Worm (Caenorhabditis elegans) whole organism, L4 larva: Measurements from ENCODE around the gene str-73.
A peak's percentile ranks its signal among the peaks of the same experiment; 100 is the strongest.

Experiments
- F10B5.3 ChIP-seq: sonication (generic microtip); optimal IDR thresholded peaks from 2 replicates; lab custom pipeline; 2016; ENCODE audit warnings: mild to moderate bottlenecking, missing genetic modification characterization, missing compliant biosample characterization
- F26F4.8 ChIP-seq: fragments of 200-800 bp; sonication (Bioruptor generic); conservative IDR thresholded peaks from 2 replicates; pipeline ENCODE4 v1.3.6; 2022; ENCODE audit warnings: missing genetic modification characterization, missing compliant biosample characterization
- F37D6.2 ChIP-seq: sonication (generic microtip); optimal IDR thresholded peaks from 2 replicates; lab custom pipeline; 2016; ENCODE audit warnings: mild to moderate bottlenecking, missing genetic modification characterization, missing compliant biosample characterization
- F49E8.2 ChIP-seq: sonication (generic microtip); optimal IDR thresholded peaks from 2 replicates; lab custom pipeline; 2016; ENCODE audit warnings: missing compliant biosample characterization, mild to moderate bottlenecking, missing genetic modification characterization, borderline replicate concordance
- R02D3.7 ChIP-seq: fragments of 150-350 bp; sonication (generic microtip); optimal IDR thresholded peaks from 3 replicates; lab custom pipeline; 2014; ENCODE audit warnings: missing biosample characterization, missing genetic modification characterization
- T20F7.1 ChIP-seq: fragments of 200-800 bp; sonication (Bioruptor generic); optimal IDR thresholded peaks from 2 replicates; lab custom pipeline; 2018; ENCODE audit warnings: mild to moderate bottlenecking, missing genetic modification characterization, missing compliant biosample characterization
- T26A8.4 ChIP-seq: fragments of 200-800 bp; sonication (Bioruptor generic); IDR thresholded peaks from 2 replicates; pipeline ENCODE4 v1.3.6; 2022; ENCODE audit warnings: missing genetic modification characterization, missing compliant biosample characterization
- Y48G9A.11 ChIP-seq: fragments of 200-800 bp; sonication (Bioruptor generic); IDR thresholded peaks from 2 replicates; pipeline ENCODE4 v1.3.6; 2022; ENCODE audit warnings: missing genetic modification reagents, missing genetic modification characterization, missing compliant biosample characterization
- ZK337.2 ChIP-seq: fragments of 200-800 bp; sonication (Bioruptor generic); IDR thresholded peaks from 2 replicates; pipeline ENCODE4 v1.3.6; 2022; ENCODE audit warnings: missing genetic modification reagents, missing genetic modification characterization, missing compliant biosample characterization
- aha-1 ChIP-seq: fragments of 150-350 bp; peaks from one replicate; lab custom pipeline; 2014; ENCODE audit warnings: missing biosample characterization, missing genetic modification characterization
- ama-1 ChIP-seq: fragments of 150-350 bp; optimal IDR thresholded peaks from 2 replicates; lab custom pipeline; 2014; ENCODE audit warnings: inconsistent platforms, mixed read lengths
- attf-4 ChIP-seq: sonication (generic microtip); optimal IDR thresholded peaks from 3 replicates; lab custom pipeline; 2017; ENCODE audit warnings: missing biosample characterization, missing genetic modification characterization
- ceh-28 ChIP-seq: fragments of 150-350 bp; optimal IDR thresholded peaks from 2 replicates; lab custom pipeline; 2014; ENCODE audit warnings: missing biosample characterization, missing genetic modification reagents, missing genetic modification characterization
- ceh-44 ChIP-seq: fragments of 200-800 bp; sonication (Bioruptor generic); IDR thresholded peaks from 2 replicates; pipeline ENCODE4 v1.3.6; 2022; ENCODE audit warnings: missing genetic modification reagents, missing genetic modification characterization, missing compliant biosample characterization
- dmd-6 ChIP-seq: fragments of 200-800 bp; sonication (Bioruptor generic); IDR thresholded peaks from 2 replicates; pipeline ENCODE4 v1.3.6; 2022; ENCODE audit warnings: missing genetic modification reagents, missing genetic modification characterization, missing compliant biosample characterization
- dmd-9 ChIP-seq: fragments of 200-800 bp; sonication (Bioruptor generic); IDR thresholded peaks from 2 replicates; pipeline ENCODE4 v1.3.6; 2022; ENCODE audit warnings: missing genetic modification reagents, missing genetic modification characterization, missing compliant biosample characterization
- dpl-1 ChIP-seq: fragments of 150-350 bp; optimal IDR thresholded peaks from 2 replicates; lab custom pipeline; 2014; ENCODE audit warnings: missing biosample characterization, missing genetic modification reagents, missing genetic modification characterization
- duxl-1 ChIP-seq: sonication (generic microtip); optimal IDR thresholded peaks from 2 replicates; lab custom pipeline; 2016; ENCODE audit warnings: mild to moderate bottlenecking, missing genetic modification characterization, moderate library complexity, missing compliant biosample characterization; ENCODE audit not compliant: poor library complexity
- egl-27 ChIP-seq: sonication (generic microtip); optimal IDR thresholded peaks from 3 replicates; lab custom pipeline; 2017; ENCODE audit warnings: missing biosample characterization, missing genetic modification reagents, missing genetic modification characterization
- hif-1 ChIP-seq, 2 experiments: sonication (generic microtip); optimal IDR thresholded peaks; 2 replicates each; lab custom pipeline; 2016 to 2017; ENCODE audit warnings: missing compliant biosample characterization in 2 of 2, missing genetic modification characterization in 2 of 2, missing genetic modification reagents in 2 of 2, missing genotype in 2 of 2, mild to moderate bottlenecking in 1 of 2
- hmg-1.1 ChIP-seq: fragments of 200-800 bp; sonication (Bioruptor generic); IDR thresholded peaks from 2 replicates; pipeline ENCODE4 v1.3.6; 2022; ENCODE audit warnings: missing genetic modification reagents, missing genetic modification characterization, missing compliant biosample characterization
- lim-7 ChIP-seq: fragments of 200-800 bp; sonication (Bioruptor generic); IDR thresholded peaks from 2 replicates; pipeline ENCODE4 v1.3.6; 2022; ENCODE audit warnings: missing genetic modification characterization, missing compliant biosample characterization
- lin-13 ChIP-seq: fragments of 150-350 bp; optimal IDR thresholded peaks from 2 replicates; lab custom pipeline; 2014; ENCODE audit warnings: missing biosample characterization, missing genetic modification reagents, missing genetic modification characterization
- lin-15B ChIP-seq: fragments of 150-350 bp; sonication (generic microtip); optimal IDR thresholded peaks from 3 replicates; lab custom pipeline; 2014; ENCODE audit warnings: missing biosample characterization, missing genetic modification characterization
- lin-38 ChIP-seq: fragments of 200-800 bp; sonication (Bioruptor generic); IDR thresholded peaks from 2 replicates; pipeline ENCODE4 v1.3.6; 2022; ENCODE audit warnings: missing genetic modification reagents, missing genetic modification characterization, missing compliant biosample characterization
- lsy-2 ChIP-seq, 2 experiments: fragments of 150-350 bp in 1 of 2; sonication (generic microtip) in 1 of 2; optimal IDR thresholded peaks; 2 replicates each; lab custom pipeline; 2014 to 2017; ENCODE audit warnings: missing biosample characterization in 2 of 2, missing genetic modification characterization in 2 of 2
- madf-5 ChIP-seq, 2 experiments: fragments of 200-800 bp; sonication (Bioruptor generic); IDR thresholded peaks; 2 replicates each; pipeline ENCODE4 v1.3.6; 2022; ENCODE audit warnings: missing compliant biosample characterization in 2 of 2, missing genetic modification characterization in 2 of 2
- madf-9 ChIP-seq: fragments of 200-800 bp; sonication (Bioruptor generic); conservative IDR thresholded peaks from 2 replicates; pipeline ENCODE4 v1.3.6; 2022; ENCODE audit warnings: missing genetic modification reagents, missing genetic modification characterization, missing compliant biosample characterization
- mdl-1 ChIP-seq, 2 experiments: fragments of 150-350 bp in 1 of 2; sonication (generic microtip) in 1 of 2; optimal IDR thresholded peaks; 2 replicates each; lab custom pipeline; 2014 to 2017; ENCODE audit warnings: missing biosample characterization in 2 of 2, missing genetic modification characterization in 2 of 2
- mdt-29 ChIP-seq: fragments of 200-800 bp; sonication (Bioruptor generic); IDR thresholded peaks from 2 replicates; pipeline ENCODE4 v1.3.6; 2022; ENCODE audit warnings: missing genetic modification reagents, missing genetic modification characterization, missing compliant biosample characterization
- mes-2 ChIP-seq: sonication (generic microtip); optimal IDR thresholded peaks from 2 replicates; lab custom pipeline; 2016; ENCODE audit warnings: missing genotype, mild to moderate bottlenecking, missing genetic modification characterization, missing compliant biosample characterization; ENCODE audit not compliant: poor library complexity, severe bottlenecking
- nhr-10 ChIP-seq: fragments of 150-350 bp; optimal IDR thresholded peaks from 2 replicates; lab custom pipeline; 2014; ENCODE audit warnings: missing biosample characterization, missing genetic modification characterization
- nhr-102 ChIP-seq: sonication (generic microtip); optimal IDR thresholded peaks from 2 replicates; lab custom pipeline; 2016; ENCODE audit warnings: mild to moderate bottlenecking, missing genetic modification characterization, moderate library complexity, missing compliant biosample characterization
- nhr-111 ChIP-seq: fragments of 200-800 bp; sonication (Bioruptor generic); optimal IDR thresholded peaks from 2 replicates; lab custom pipeline; 2018; ENCODE audit warnings: mild to moderate bottlenecking, missing genetic modification characterization, missing compliant biosample characterization
- nhr-28 ChIP-seq: fragments of 150-350 bp; optimal IDR thresholded peaks from 2 replicates; lab custom pipeline; 2014; ENCODE audit warnings: missing biosample characterization, missing genetic modification characterization
- nhr-42 ChIP-seq: fragments of 200-800 bp; sonication (Bioruptor generic); IDR thresholded peaks from 2 replicates; pipeline ENCODE4 v1.3.6; 2022; ENCODE audit warnings: missing genetic modification characterization, missing compliant biosample characterization
- nhr-48 ChIP-seq: sonication (generic microtip); optimal IDR thresholded peaks from 2 replicates; lab custom pipeline; 2016; ENCODE audit warnings: mild to moderate bottlenecking, missing genetic modification characterization, missing compliant biosample characterization
- nhr-6 ChIP-seq: fragments of 150-350 bp; optimal IDR thresholded peaks from 2 replicates; lab custom pipeline; 2014; ENCODE audit warnings: missing biosample characterization, missing genetic modification characterization
- pqm-1 ChIP-seq: sonication (generic microtip); optimal IDR thresholded peaks from 2 replicates; lab custom pipeline; 2017; ENCODE audit warnings: missing biosample characterization, missing genetic modification characterization
- rbr-2 ChIP-seq: sonication (generic microtip); optimal IDR thresholded peaks from 2 replicates; lab custom pipeline; 2016; ENCODE audit warnings: missing genotype, missing genetic modification characterization, missing compliant biosample characterization
- snpc-1.2 ChIP-seq: fragments of 200-800 bp; sonication (Bioruptor generic); IDR thresholded peaks from 2 replicates; pipeline ENCODE4 v1.3.6; 2022; ENCODE audit warnings: missing genetic modification reagents, missing genetic modification characterization, missing compliant biosample characterization
- spr-3 ChIP-seq: fragments of 200-800 bp; sonication (Bioruptor generic); optimal IDR thresholded peaks from 2 replicates; lab custom pipeline; 2018; ENCODE audit warnings: mild to moderate bottlenecking, missing genetic modification characterization, missing compliant biosample characterization
- tag-97 ChIP-seq: fragments of 200-800 bp; sonication (Bioruptor generic); IDR thresholded peaks from 2 replicates; pipeline ENCODE4 v1.3.6; 2022; ENCODE audit warnings: missing genetic modification characterization, missing compliant biosample characterization
- unc-130 ChIP-seq: sonication (generic microtip); optimal IDR thresholded peaks from 2 replicates; lab custom pipeline; 2016; ENCODE audit warnings: missing genetic modification reagents, missing genetic modification characterization, missing compliant biosample characterization
- unc-62 ChIP-seq, 3 experiments: fragments of 150-350 bp in 1 of 3; sonication (generic microtip); optimal IDR thresholded peaks in 2 of 3; peaks in 1 of 3; 1 replicate in 1 of 3; 2 replicates in 2 of 3; lab custom pipeline; 2014 to 2017; ENCODE audit warnings: missing biosample characterization in 3 of 3, missing genetic modification characterization in 3 of 3, missing genetic modification reagents in 3 of 3, missing genotype in 1 of 3
- vab-7 ChIP-seq: fragments of 200-800 bp; sonication (Bioruptor generic); IDR thresholded peaks from 2 replicates; pipeline ENCODE4 v1.3.6; 2022; ENCODE audit warnings: missing genetic modification reagents, missing genetic modification characterization, missing compliant biosample characterization
- zip-2 ChIP-seq: fragments of 150-350 bp; optimal IDR thresholded peaks from 2 replicates; lab custom pipeline; 2014; ENCODE audit warnings: missing biosample characterization, missing genetic modification characterization
- ztf-7 ChIP-seq: fragments of 150-350 bp; optimal IDR thresholded peaks from 2 replicates; lab custom pipeline; 2014; ENCODE audit warnings: missing biosample characterization, missing genetic modification characterization

Gene str-73

DNA sequence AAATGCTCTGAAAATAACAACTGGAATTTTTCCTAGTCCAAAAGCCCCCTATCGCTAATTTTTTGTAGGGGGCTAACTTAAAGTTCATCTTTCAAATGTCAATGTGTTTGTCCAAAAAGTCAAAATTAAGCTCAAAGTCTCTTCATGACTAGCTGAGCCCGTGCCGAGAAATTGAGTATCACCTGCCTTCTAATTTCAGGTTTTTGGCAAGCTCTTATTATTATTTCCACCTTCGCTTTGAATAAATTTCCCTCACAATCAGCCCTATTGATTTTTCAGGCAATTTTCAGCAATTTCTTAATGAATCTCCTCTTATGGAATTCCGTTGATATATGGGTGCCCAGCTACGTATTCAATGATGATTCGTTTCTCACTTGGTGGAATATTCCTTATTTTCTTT lies 30.7 kb upstream of the str-73 start, which contains the start of gene sre-36:
sre-36 (plus strand) TSS at position 301 of the 400 bp plus-strand sequence.
- TF ChIP-seq unc-62 (GFP tag; optimal IDR thresholded peaks at IDR 0.05 in 1 of 2; lab: Kevin White, UChicago) (peak in 1 of 2 experiments; percentile 52), unc-62 (tag; optimal IDR thresholded peaks at IDR 0.05; lab: Kevin White, UChicago) (no peak), nhr-10 (tag; lab: Kevin White, UChicago) (no peak)
- TF ChIP-seq, all 104 proteins: peak for 1

DNA sequence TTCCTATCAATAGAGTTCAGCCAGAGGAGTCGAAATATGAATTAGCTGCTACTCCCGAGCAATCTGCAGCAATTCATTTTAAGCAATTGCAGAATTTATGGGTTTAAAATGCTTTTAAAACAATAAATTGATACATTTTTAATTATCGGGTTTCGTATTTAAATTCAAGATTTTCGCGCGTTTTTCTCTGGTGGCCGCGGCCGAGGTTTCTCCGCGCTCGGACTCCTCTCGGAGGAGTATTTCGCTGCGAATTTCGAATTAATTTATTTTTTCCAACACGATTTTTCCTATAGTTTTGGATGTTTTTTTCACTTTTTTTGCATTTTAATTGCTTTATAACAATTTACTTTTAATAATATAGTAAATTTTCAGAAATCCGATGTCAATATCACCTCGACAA lies 28.5 kb upstream of the str-73 start, which contains the start of gene F13A7.14:
F13A7.14 (plus strand) TSS at position 373 of the 400 bp plus-strand sequence.
- TF ChIP-seq dmd-6 (peak; percentile 75), spr-3 (GFP tag; lab: Kevin White, UChicago) (peak; percentile 20), Y48G9A.11 (peak; percentile 44; the same call in 1 of the 2 replicates), rbr-2 (tag; lab: Kevin White, UChicago) (peak; percentile 52), lin-38 (GFP tag; lab: Robert Waterston, UW) (peak; percentile 73), nhr-111 (GFP tag; lab: Kevin White, UChicago) (no peak), madf-5 (GFP tag; IDR thresholded peaks at IDR 0.05; lab: Robert Waterston, UW) (peak in 1 of 2 experiments; percentile 76; a peak in 1 of 4 replicates), mes-2 (tag; lab: Kevin White, UChicago) (peak; percentile 100), F26F4.8 (no peak), ama-1 (no peak), unc-130 (GFP tag; lab: Kevin White, UChicago) (peak; percentile 87), nhr-28 (tag; lab: Kevin White, UChicago) (no peak), ceh-44 (peak; percentile 61; the same call in 1 of the 2 replicates), vab-7 (0 out of 2 replicates have a peak, but pooled peaks have one; percentile 16), dmd-9 (GFP tag; lab: Robert Waterston, UW) (peak; percentile 89), ZK337.2 (GFP tag; lab: Robert Waterston, UW) (peak; percentile 95), mdt-29 (GFP tag; lab: Robert Waterston, UW) (0 out of 2 replicates have a peak, but pooled peaks have one; percentile 17), nhr-48 (peak; percentile 17), aha-1 (tag; lab: Kevin White, UChicago) (peak; percentile 66), lin-15B (tag; lab: Kevin White, UChicago) (no peak), tag-97 (peak; percentile 68; the same call in 1 of the 2 replicates), dpl-1 (GFP tag; lab: Kevin White, UChicago) (peak; percentile 99), madf-9 (GFP tag; lab: Robert Waterston, UW) (peak; percentile 71), nhr-102 (tag; lab: Kevin White, UChicago) (peak; percentile 77), ztf-7 (tag; lab: Kevin White, UChicago) (peak; percentile 42), egl-27 (no peak), zip-2 (no peak), nhr-10 (tag; lab: Kevin White, UChicago) (no peak), lsy-2 (tag; optimal IDR thresholded peaks at IDR 0.05; lab: Kevin White, UChicago) (peak in 1 of 2 experiments; percentile 87), lim-7 (GFP tag; lab: Robert Waterston, UW) (no peak), lin-13 (GFP tag; lab: Kevin White, UChicago) (peak; percentile 33), F37D6.2 (tag; lab: Kevin White, UChicago) (peak; percentile 33), hif-1 (tag; optimal IDR thresholded peaks at IDR 0.05; lab: Kevin White, UChicago) (peak in 1 of 2 experiments; percentile 90), mdl-1 (tag; optimal IDR thresholded peaks at IDR 0.05; lab: Kevin White, UChicago) (no peak), T20F7.1 (GFP tag; lab: Kevin White, UChicago) (no peak), attf-4 (tag; lab: Kevin White, UChicago) (no peak), F49E8.2 (peak; percentile 19), nhr-42 (GFP tag; lab: Robert Waterston, UW) (peak; percentile 38; the same call in 1 of the 2 replicates), F10B5.3 (no peak), nhr-6 (tag; lab: Kevin White, UChicago) (peak; percentile 14), ceh-28 (tag; lab: Kevin White, UChicago) (no peak), duxl-1 (tag; lab: Kevin White, UChicago) (peak; percentile 85), hmg-1.1 (GFP tag; lab: Robert Waterston, UW) (peak; percentile 59), snpc-1.2 (GFP tag; lab: Robert Waterston, UW) (0 out of 2 replicates have a peak, but pooled peaks have one; percentile 32), R02D3.7 (tag; lab: Kevin White, UChicago) (no peak), pqm-1 (tag; lab: Kevin White, UChicago) (no peak), T26A8.4 (GFP tag; lab: Robert Waterston, UW) (no peak)
